Worm (Caenorhabditis elegans): Measurements from ENCODE around the gene C01G6.9.

DNA sequence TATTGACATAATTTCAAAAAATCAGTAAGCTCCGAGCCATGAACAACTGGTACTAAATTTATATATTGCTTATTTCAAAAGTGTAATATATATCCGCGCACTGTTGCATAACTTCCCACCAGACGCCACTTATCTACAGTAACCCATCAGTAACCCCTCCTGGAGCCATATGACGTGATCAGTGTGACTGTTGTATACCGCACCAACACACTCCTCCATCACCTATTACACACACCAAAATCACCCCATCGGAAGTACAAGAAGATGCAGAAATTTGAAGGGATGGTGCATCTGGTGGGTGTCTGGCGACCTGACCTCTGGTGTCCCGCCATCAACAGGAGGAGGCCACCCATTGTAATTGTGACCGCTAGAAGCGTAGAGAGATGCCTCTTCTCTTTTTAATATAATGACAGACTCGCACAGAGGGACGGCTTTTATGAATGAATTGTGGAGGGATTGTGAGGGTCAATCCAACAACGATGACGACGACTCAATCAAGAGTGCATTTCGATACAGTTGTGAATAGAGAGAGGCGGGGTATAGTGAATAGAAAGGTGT is 32.7 kb downstream of the C01G6.9 start:
- TF ChIP-seq tbx-2 (tag; optimal IDR thresholded peaks at IDR 0.05) = no peak
- no peak for TF ChIP-seq fos-1 (tag; optimal IDR thresholded peaks at IDR 0.05)
- TF ChIP-seq ama-1 (optimal IDR thresholded peaks at IDR 0.05) = no peak
- no peak for TF ChIP-seq unc-130 (tag; optimal IDR thresholded peaks at IDR 0.05)
- no peak for TF ChIP-seq C16A3.4 (tag; optimal IDR thresholded peaks at IDR 0.05)
- no peak for TF ChIP-seq pqm-1 (tag; optimal IDR thresholded peaks at IDR 0.05)
- TF ChIP-seq lin-15B (tag; optimal IDR thresholded peaks at IDR 0.05) = no peak
- TF ChIP-seq egl-27 (tag; optimal IDR thresholded peaks at IDR 0.05) = no peak
- TF ChIP-seq mep-1 (tag; optimal IDR thresholded peaks at IDR 0.05) = no peak
- no peak for TF ChIP-seq alr-1 (tag; optimal IDR thresholded peaks at IDR 0.05; ENCODE audit: borderline replicate concordance)
- no peak for TF ChIP-seq nhr-28 (tag; optimal IDR thresholded peaks at IDR 0.05)
- TF ChIP-seq lin-13 (GFP tag; optimal IDR thresholded peaks at IDR 0.05) = no peak

Measured in whole organism, L1 larva.